Fruit fly (Drosophila melanogaster) Kc167 (cell line): ENCODE results near the gene Pph13.

ENCODE experiments used
- Myc ChIP-seq: fragments of >200 bp; optimal IDR thresholded peaks from 2 replicates; lab custom pipeline; 2017; ENCODE audit warnings: missing external identifiers
- Sin3A ChIP-seq: fragments of >200 bp; optimal IDR thresholded peaks from 2 replicates; lab custom pipeline; 2018; ENCODE audit warnings: missing external identifiers
- h ChIP-seq: fragments of >200 bp; optimal IDR thresholded peaks from 3 replicates; lab custom pipeline; 2018; ENCODE audit warnings: missing external identifiers
- insv ChIP-seq: fragments of >200 bp; optimal IDR thresholded peaks from 3 replicates; lab custom pipeline; 2018; ENCODE audit warnings: missing external identifiers
- psq ChIP-seq: fragments of >200 bp; optimal IDR thresholded peaks from 2 replicates; lab custom pipeline; 2017; ENCODE audit warnings: missing external identifiers
- ttk ChIP-seq: sonication (Bioruptor generic); optimal IDR thresholded peaks from 2 replicates; lab custom pipeline; 2017; ENCODE audit warnings: missing external identifiers

DNA sequence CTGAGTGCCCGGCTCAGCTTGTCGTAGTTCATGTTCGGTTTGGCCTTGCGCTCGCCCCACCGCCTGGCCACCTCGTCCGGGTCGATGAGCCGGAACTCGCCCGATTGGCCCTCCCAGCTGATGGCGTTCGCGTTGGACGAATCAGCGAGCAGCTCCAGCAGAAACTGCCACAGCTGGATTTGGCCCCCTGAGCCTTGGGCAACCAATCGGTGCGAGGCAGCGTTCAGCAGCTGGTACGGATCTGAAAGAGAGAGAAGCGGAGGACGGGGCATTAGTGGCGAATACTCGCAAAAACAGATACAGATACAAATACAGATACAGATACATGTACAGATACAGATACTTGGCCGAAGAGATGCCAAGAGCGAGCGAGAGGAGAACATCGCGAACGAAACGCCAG, 29.3 kb upstream of the Pph13 start:
- TF ChIP-seq h (lab: Kevin White, UChicago) = no peak
- no peak for TF ChIP-seq Myc (lab: Kevin White, UChicago)
- no peak for TF ChIP-seq psq
- TF ChIP-seq Sin3A (lab: Kevin White, UChicago) = no peak
- TF ChIP-seq insv (lab: Kevin White, UChicago) = no peak
- no peak for TF ChIP-seq ttk (lab: Kevin White, UChicago)
